Worm (Caenorhabditis elegans): ENCODE results near the gene fbxb-9.

DNA sequence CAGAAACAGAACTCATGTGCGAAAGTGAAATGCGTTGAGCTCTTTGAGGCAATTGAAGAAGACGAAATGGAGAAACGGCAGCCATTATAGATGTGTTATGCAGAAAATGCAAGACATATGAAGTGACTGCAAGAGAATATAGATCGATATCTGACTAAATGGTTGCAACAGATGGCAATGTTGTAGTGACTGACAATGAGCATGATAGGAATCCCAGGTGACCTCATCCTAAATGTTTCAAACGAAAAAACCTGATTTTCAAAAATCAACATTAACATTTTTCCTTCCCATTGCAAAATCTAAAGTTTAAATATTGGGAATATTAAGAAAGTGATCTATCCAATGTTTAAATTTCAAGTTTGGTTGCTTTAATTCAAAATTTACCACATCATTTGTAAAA lies 1.6 kb downstream of the fbxb-9 start, which contains the start of gene C08F8.15:
- TF ChIP-seq ztf-16 (tag; optimal IDR thresholded peaks at IDR 0.05) (no peak), pha-4 (tag; optimal IDR thresholded peaks at IDR 0.05) (no peak), ceh-14 (tag; optimal IDR thresholded peaks at IDR 0.05) (no peak), pha-2 (tag; optimal IDR thresholded peaks at IDR 0.05) (no peak)

All from whole organism, late embryonic.